Fruit fly (Drosophila melanogaster) S2 (cell line): Measurements from ENCODE around the gene zye.

ENCODE experiments used
- CG8478 ChIP-seq: fragments of >200 bp; optimal IDR thresholded peaks from 2 replicates; lab custom pipeline; 2018
- CTCF ChIP-seq, 2 experiments: fragments of >200 bp; optimal IDR thresholded peaks; 2 replicates each; lab custom pipeline; 2018

- TF ChIP-seq CG8478 (lab: Kevin White, UChicago) (no peak), CTCF (optimal IDR thresholded peaks at IDR 0.05; lab: Kevin White, UChicago) (no peak)
Observed at dm6 chr3L:20460383-20460782, 47.0 kb downstream of the zye start, which contains the start of gene mag.
